Fruit fly (Drosophila melanogaster): ENCODE measurements around the gene GCC185.

dm6 chr3R:11973826-11974225, 36.7 kb upstream of the GCC185 start:
- TF ChIP-seq CG17806 (tag; optimal IDR thresholded peaks at IDR 0.05): no peak
- no peak for TF ChIP-seq Pif1B (GFP tag; optimal IDR thresholded peaks at IDR 0.05)
- no peak for TF ChIP-seq rn (GFP tag; IDR thresholded peaks at IDR 0.05)
- TF ChIP-seq CG8159 (tag; optimal IDR thresholded peaks at IDR 0.05): no peak
- TF ChIP-seq gl (tag; optimal IDR thresholded peaks at IDR 0.05): no peak
- TF ChIP-seq CG13204 (GFP tag; optimal IDR thresholded peaks at IDR 0.05): no peak
- no peak for TF ChIP-seq fd96Ca (GFP tag; IDR thresholded peaks at IDR 0.05)
- no peak for TF ChIP-seq CG4496 (GFP tag; IDR thresholded peaks at IDR 0.05)
- no peak for TF ChIP-seq Snoo (tag; optimal IDR thresholded peaks at IDR 0.05)
- TF ChIP-seq EcR (GFP tag; optimal IDR thresholded peaks at IDR 0.05): peak; percentile 24
- no peak for TF ChIP-seq Ets98B (GFP tag; IDR thresholded peaks at IDR 0.05)
